Fruit fly (Drosophila melanogaster) whole organism, wandering third instar larva: ENCODE data around the gene Set2.
A peak's percentile ranks its signal among the peaks of the same experiment; 100 is the strongest.

Experiments
- Abd-B ChIP-seq: fragments of >200 bp; optimal IDR thresholded peaks from 2 replicates; lab custom pipeline; 2017; ENCODE audit warnings: missing biosample characterization, missing genetic modification characterization
- CG32264 ChIP-seq: fragments of 200-800 bp; sonication (Bioruptor generic); optimal IDR thresholded peaks from 2 replicates; lab custom pipeline; 2016; ENCODE audit warnings: missing biosample characterization, missing genetic modification characterization
- CG9705 ChIP-seq: fragments of 200-800 bp; sonication (Bioruptor generic); optimal IDR thresholded peaks from 2 replicates; lab custom pipeline; 2018; ENCODE audit warnings: missing biosample characterization, mild to moderate bottlenecking, missing genetic modification characterization
- CrebA ChIP-seq: fragments of 200-800 bp; sonication (Bioruptor generic); optimal IDR thresholded peaks from 2 replicates; lab custom pipeline; 2016; ENCODE audit warnings: missing biosample characterization, mild to moderate bottlenecking, missing genetic modification characterization, borderline replicate concordance
- Dfd ChIP-seq: fragments of >200 bp; optimal IDR thresholded peaks from 2 replicates; lab custom pipeline; 2017; ENCODE audit warnings: missing biosample characterization, missing genetic modification characterization
- Dif ChIP-seq: fragments of 200-275, 200-300 bp; sonication (Bioruptor generic); optimal IDR thresholded peaks from 2 replicates; lab custom pipeline; 2018; ENCODE audit warnings: missing biosample characterization, missing genetic modification characterization; ENCODE audit not compliant: partially characterized antibody
- GATAd ChIP-seq: sonication (Bioruptor generic); optimal IDR thresholded peaks from 2 replicates; lab custom pipeline; 2016; ENCODE audit warnings: missing biosample characterization, missing genetic modification characterization
- Hr78 ChIP-seq: fragments of >200 bp; optimal IDR thresholded peaks from 2 replicates; lab custom pipeline; 2017; ENCODE audit warnings: missing biosample characterization, missing genetic modification characterization
- Hr83 ChIP-seq: fragments of 200-300 bp; sonication (Bioruptor generic); optimal IDR thresholded peaks from 2 replicates; lab custom pipeline; 2016; ENCODE audit warnings: missing biosample characterization, mild to moderate bottlenecking, missing genetic modification characterization, moderate library complexity; ENCODE audit not compliant: poor library complexity, severe bottlenecking
- Jra ChIP-seq: sonication (Bioruptor generic); optimal IDR thresholded peaks from 2 replicates; lab custom pipeline; 2016; ENCODE audit warnings: missing biosample characterization, missing genetic modification characterization
- Mio ChIP-seq: sonication (Bioruptor generic); optimal IDR thresholded peaks from 2 replicates; lab custom pipeline; 2016; ENCODE audit warnings: missing biosample characterization, missing genetic modification characterization
- Myc ChIP-seq: fragments of >200 bp; optimal IDR thresholded peaks from 2 replicates; lab custom pipeline; 2017
- N ChIP-seq: fragments of >200 bp; optimal IDR thresholded peaks from 2 replicates; lab custom pipeline; 2018; ENCODE audit warnings: missing biosample characterization, missing external identifiers, missing genetic modification characterization
- OdsH ChIP-seq: fragments of 200-800 bp; sonication (Bioruptor generic); optimal IDR thresholded peaks from 2 replicates; lab custom pipeline; 2016; ENCODE audit warnings: missing biosample characterization, mild to moderate bottlenecking, missing genetic modification characterization
- Rel ChIP-seq, 2 experiments: fragments of 200-800 bp; sonication (Bioruptor generic) in 1 of 2; optimal IDR thresholded peaks; 2 replicates in 1 of 2; 3 replicates in 1 of 2; lab custom pipeline; 2016 to 2019; ENCODE audit warnings: mild to moderate bottlenecking in 2 of 2, missing biosample characterization in 2 of 2, missing genetic modification characterization in 2 of 2, moderate library complexity in 1 of 2
- Sp1 ChIP-seq: fragments of 200-800 bp; sonication (Bioruptor generic); optimal IDR thresholded peaks from 3 replicates; lab custom pipeline; 2019; ENCODE audit warnings: missing biosample characterization, mild to moderate bottlenecking, missing genetic modification characterization, moderate library complexity
- Vsx2 ChIP-seq: fragments of 200-300, 225-300 bp; sonication (Bioruptor generic); optimal IDR thresholded peaks from 2 replicates; lab custom pipeline; 2018; ENCODE audit warnings: missing biosample characterization, missing genetic modification characterization; ENCODE audit not compliant: partially characterized antibody
- br ChIP-seq: fragments of 200-800 bp; sonication (Bioruptor generic); optimal IDR thresholded peaks from 2 replicates; lab custom pipeline; 2016; ENCODE audit warnings: missing biosample characterization, missing genetic modification characterization
- brk ChIP-seq: fragments of 200-800 bp; sonication (Bioruptor generic); optimal IDR thresholded peaks from 2 replicates; lab custom pipeline; 2016; ENCODE audit warnings: missing biosample characterization, mild to moderate bottlenecking, missing genetic modification characterization
- dl ChIP-seq, 2 experiments: fragments of 175-275, 200-275 bp in 1 of 2; fragments of 200-275 bp in 1 of 2; sonication (Bioruptor generic); optimal IDR thresholded peaks; lab custom pipeline; 2018; ENCODE audit warnings: mild to moderate bottlenecking in 2 of 2, missing biosample characterization in 2 of 2, missing genetic modification characterization in 2 of 2, moderate library complexity in 2 of 2; ENCODE audit not compliant: partially characterized antibody in 2 of 2, insufficient read depth in 1 of 2
- dmrt93B ChIP-seq: fragments of 200-800 bp; sonication (Bioruptor generic); optimal IDR thresholded peaks from 2 replicates; lab custom pipeline; 2018; ENCODE audit warnings: missing biosample characterization, mild to moderate bottlenecking, missing genetic modification characterization
- dsf ChIP-seq: sonication (Bioruptor generic); optimal IDR thresholded peaks from 2 replicates; lab custom pipeline; 2016; ENCODE audit warnings: missing biosample characterization, missing genetic modification characterization, borderline replicate concordance
- ey ChIP-seq: fragments of 200-800 bp; sonication (Bioruptor generic); optimal IDR thresholded peaks from 2 replicates; lab custom pipeline; 2016; ENCODE audit warnings: missing biosample characterization, missing genetic modification characterization
- foxo ChIP-seq, 2 experiments: fragments of 200-800 bp; sonication (Bioruptor generic); optimal IDR thresholded peaks; 2 replicates in 1 of 2; 3 replicates in 1 of 2; lab custom pipeline; 2016 to 2017; ENCODE audit warnings: missing biosample characterization in 2 of 2, missing genetic modification characterization in 2 of 2
- fru ChIP-seq: fragments of 200-800 bp; sonication (Bioruptor generic); optimal IDR thresholded peaks from 3 replicates; lab custom pipeline; 2016; ENCODE audit warnings: missing biosample characterization, mild to moderate bottlenecking, missing genetic modification characterization
- h ChIP-seq: fragments of 200-800 bp; sonication (Bioruptor generic); optimal IDR thresholded peaks from 3 replicates; lab custom pipeline; 2016; ENCODE audit warnings: missing biosample characterization, mild to moderate bottlenecking, missing genetic modification characterization
- jim ChIP-seq: fragments of 175-275, 200-325 bp; sonication (Bioruptor generic); optimal IDR thresholded peaks from 2 replicates; lab custom pipeline; 2016; ENCODE audit warnings: missing biosample characterization, mild to moderate bottlenecking, missing genetic modification characterization
- lola ChIP-seq: fragments of >200 bp; optimal IDR thresholded peaks from 2 replicates; lab custom pipeline; 2017; ENCODE audit warnings: missing biosample characterization, missing genetic modification characterization
- pan ChIP-seq: fragments of >200 bp; optimal IDR thresholded peaks from 2 replicates; lab custom pipeline; 2017
- psq ChIP-seq: fragments of 200-800 bp; sonication (Bioruptor generic); optimal IDR thresholded peaks from 3 replicates; lab custom pipeline; 2017; ENCODE audit warnings: missing biosample characterization, mild to moderate bottlenecking, missing genetic modification characterization, moderate library complexity
- sv ChIP-seq: fragments of 200-800 bp; sonication (Bioruptor generic); optimal IDR thresholded peaks from 3 replicates; lab custom pipeline; 2016; ENCODE audit warnings: missing biosample characterization, missing genetic modification characterization
- tai ChIP-seq: sonication (Bioruptor generic); optimal IDR thresholded peaks from 2 replicates; lab custom pipeline; 2016; ENCODE audit warnings: missing biosample characterization, missing genetic modification characterization
- usp ChIP-seq: fragments of >200 bp; optimal IDR thresholded peaks from 2 replicates; lab custom pipeline; 2017; ENCODE audit warnings: missing biosample characterization, missing genetic modification characterization
- woc ChIP-seq: sonication (Bioruptor generic); optimal IDR thresholded peaks from 2 replicates; lab custom pipeline; 2016; ENCODE audit warnings: missing biosample characterization, mild to moderate bottlenecking, missing genetic modification characterization

Set2 gene

dm6 chrX:13396378-13397099 is 16.5 kb upstream of the Set2 start, which contains the start of gene Bcat (continued):
- TF ChIP-seq pan: no peak

DNA sequence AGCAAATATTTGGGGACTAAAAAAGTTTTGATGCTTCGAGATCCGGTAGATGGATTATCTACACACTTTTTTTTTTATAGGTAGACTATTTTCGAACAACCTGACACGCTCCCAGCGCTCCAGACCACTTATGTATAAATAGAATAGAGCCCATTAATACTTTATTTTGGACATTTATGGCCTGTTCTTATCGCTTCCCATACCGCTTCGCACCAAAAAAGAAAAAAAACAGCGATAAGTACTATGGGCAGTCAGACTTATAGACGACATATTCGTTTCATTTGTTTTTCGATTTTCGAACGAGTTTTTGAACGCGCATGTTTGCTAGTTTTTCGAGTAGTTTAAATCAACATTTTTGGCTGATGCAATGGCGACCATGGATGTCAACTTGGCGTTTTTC is 15.4 kb upstream of the Set2 start:
- TF ChIP-seq psq (no peak), foxo (GFP tag; optimal IDR thresholded peaks at IDR 0.05; lab: Kevin White, UChicago) (no peak), Jra (GFP tag; lab: Kevin White, UChicago) (no peak), Abd-B (GFP tag; lab: Kevin White, UChicago) (no peak), ey (GFP tag; lab: Kevin White, UChicago) (no peak), Mio (GFP tag; lab: Kevin White, UChicago) (no peak), fru (GFP tag; lab: Kevin White, UChicago) (no peak), h (GFP tag; lab: Kevin White, UChicago) (no peak), CG32264 (GFP tag; lab: Kevin White, UChicago) (no peak), br (GFP tag; lab: Kevin White, UChicago) (no peak), GATAd (no peak), dsf (GFP tag; lab: Kevin White, UChicago) (no peak), Vsx2 (GFP tag; lab: Kevin White, UChicago) (no peak), brk (no peak), Myc (lab: Kevin White, UChicago) (no peak), CG9705 (GFP tag; lab: Kevin White, UChicago) (no peak), Sp1 (GFP tag; lab: Kevin White, UChicago) (no peak), OdsH (no peak), usp (GFP tag; lab: Kevin White, UChicago) (no peak)
- TF ChIP-seq, all 38 proteins: peak for 0

- no peak for TF ChIP-seq Dfd
- peak; percentile 32 for TF ChIP-seq Myc (lab: Kevin White, UChicago)
- TF ChIP-seq, all 38 proteins: peak for 1
Observed at dm6 chrX:13401245-13401644, 11.8 kb upstream of the Set2 start.

- TF ChIP-seq tai (GFP tag; lab: Kevin White, UChicago) (no peak), woc (GFP tag; lab: Kevin White, UChicago) (no peak)
- TF ChIP-seq, all 38 proteins: peak for 0
Observed at dm6 chrX:13402763-13403162, 10.3 kb upstream of the Set2 start, which contains the start of gene CG12725. Gene CG12725 (minus strand): TSS chrX:13402863.

dm6 chrX:13403553-13403952 is 9.5 kb upstream of the Set2 start:
- TF ChIP-seq N (GFP tag; lab: Kevin White, UChicago): no peak
- TF ChIP-seq CrebA (GFP tag; lab: Kevin White, UChicago): peak; percentile 46

- TF ChIP-seq usp (GFP tag; lab: Kevin White, UChicago) (no peak), fru (GFP tag; lab: Kevin White, UChicago) (peak; percentile 85), Rel (GFP tag; optimal IDR thresholded peaks at IDR 0.05; lab: Kevin White, UChicago) (peak; percentile 97), Rel (tag; optimal IDR thresholded peaks at IDR 0.05; lab: Kevin White, UChicago) (peak; percentile 88), lola (GFP tag; lab: Kevin White, UChicago) (no peak), h (GFP tag; lab: Kevin White, UChicago) (peak; percentile 86), Hr83 (peak; percentile 39), Sp1 (GFP tag; lab: Kevin White, UChicago) (peak; percentile 87), N (GFP tag; lab: Kevin White, UChicago) (no peak), sv (GFP tag; lab: Kevin White, UChicago) (peak; percentile 42), dmrt93B (GFP tag; lab: Kevin White, UChicago) (peak; percentile 33), jim (peak; percentile 98), Mio (GFP tag; lab: Kevin White, UChicago) (peak; percentile 54), CG32264 (GFP tag; lab: Kevin White, UChicago) (no peak), Hr78 (GFP tag; lab: Kevin White, UChicago) (no peak), Vsx2 (GFP tag; lab: Kevin White, UChicago) (no peak), CrebA (GFP tag; lab: Kevin White, UChicago) (no peak), psq (peak; percentile 97), br (GFP tag; lab: Kevin White, UChicago) (peak; percentile 87), Dif (GFP tag; lab: Kevin White, UChicago) (no peak), foxo (GFP tag; optimal IDR thresholded peaks at IDR 0.05; lab: Kevin White, UChicago) (peak; percentile 12 to 80), dl (GFP tag; optimal IDR thresholded peaks at IDR 0.05; lab: Kevin White, UChicago; ENCODE audit: insufficient read depth in 1 of 2, partially characterized antibody in 2 of 2) (no peak), CG9705 (GFP tag; lab: Kevin White, UChicago) (no peak), GATAd (no peak), ey (GFP tag; lab: Kevin White, UChicago) (peak; percentile 57), tai (GFP tag; lab: Kevin White, UChicago) (no peak), brk (peak; percentile 76)
Observed at dm6 chrX:13403962-13404830, 8.8 kb upstream of the Set2 start, which contains the start of gene GstT4. Gene GstT4 (plus strand): TSS chrX:13404749.
